Fruit fly (Drosophila melanogaster): ENCODE results near the gene CG3108.
A peak's percentile ranks its signal among the peaks of the same experiment; 100 is the strongest.

The CG3108 gene

DNA sequence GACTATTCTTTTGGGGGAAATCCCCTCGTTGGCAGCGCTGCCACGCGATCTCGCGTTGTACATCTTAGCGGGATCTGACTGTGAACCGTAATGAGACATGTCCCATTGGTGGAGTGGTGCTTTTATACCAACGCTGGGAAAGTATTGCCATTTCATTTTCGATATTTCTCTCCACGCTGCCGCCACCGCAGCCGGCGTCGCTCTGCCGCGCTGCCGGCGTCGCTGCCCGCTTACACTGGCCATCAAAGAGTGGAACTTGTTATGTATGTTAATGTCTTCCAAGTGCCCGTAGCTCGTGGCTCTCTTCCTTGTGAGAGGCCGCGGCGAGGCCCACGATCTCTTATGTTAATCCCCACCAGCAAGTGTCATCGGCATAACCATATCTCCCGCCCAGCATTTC is at the start of gene CG3108:
CG3108 (minus strand) TSS at position 101 of the 400 bp plus-strand sequence.
- no peak for TF ChIP-seq noc (tag; optimal IDR thresholded peaks at IDR 0.05)

DNA sequence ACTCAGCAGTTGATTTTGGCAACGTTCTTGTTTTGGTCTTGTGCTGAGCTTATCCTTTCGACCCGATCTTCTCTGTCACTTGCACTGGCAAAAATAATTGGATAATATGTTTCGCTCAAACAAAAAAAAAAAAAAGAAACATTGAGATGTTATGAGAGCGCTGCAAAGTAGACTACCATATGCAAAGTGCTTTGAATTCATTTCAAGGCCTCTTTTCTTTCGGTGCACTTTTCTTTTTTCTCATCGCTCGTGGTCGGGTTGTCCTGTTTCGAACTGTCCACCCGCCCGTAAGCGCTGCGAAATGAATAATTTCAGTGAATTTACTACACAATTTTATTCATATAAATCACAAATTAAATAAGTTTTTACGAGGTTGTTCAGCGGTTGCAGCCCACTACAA is 38.6 kb upstream of the CG3108 start:
- TF ChIP-seq noc (tag; optimal IDR thresholded peaks at IDR 0.05): no peak

DNA sequence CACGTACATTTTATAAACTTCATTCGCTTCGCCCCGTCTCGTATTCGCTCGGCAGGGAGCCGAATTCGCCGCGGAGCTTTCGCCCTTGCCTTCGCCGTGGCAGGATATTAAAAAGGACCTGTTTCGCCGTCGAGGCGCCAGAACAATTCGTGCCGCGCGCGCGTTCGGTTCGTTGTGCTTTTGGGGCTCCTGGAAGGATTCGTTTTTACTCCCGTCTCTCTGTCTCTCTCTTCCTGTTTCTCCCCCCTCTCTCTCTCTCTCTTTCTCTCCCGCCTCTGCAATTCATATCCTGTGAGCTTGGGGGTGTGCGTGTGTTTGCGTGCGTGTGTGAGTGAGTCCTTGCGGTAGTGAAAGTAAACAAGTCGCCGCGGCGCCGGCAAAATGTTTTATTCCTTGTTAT is 37.0 kb upstream of the CG3108 start, which contains the start of gene CG15765:
CG15765 (plus strand) TSS at position 132 of the 400 bp plus-strand sequence.
- TF ChIP-seq noc (tag; optimal IDR thresholded peaks at IDR 0.05): no peak

DNA sequence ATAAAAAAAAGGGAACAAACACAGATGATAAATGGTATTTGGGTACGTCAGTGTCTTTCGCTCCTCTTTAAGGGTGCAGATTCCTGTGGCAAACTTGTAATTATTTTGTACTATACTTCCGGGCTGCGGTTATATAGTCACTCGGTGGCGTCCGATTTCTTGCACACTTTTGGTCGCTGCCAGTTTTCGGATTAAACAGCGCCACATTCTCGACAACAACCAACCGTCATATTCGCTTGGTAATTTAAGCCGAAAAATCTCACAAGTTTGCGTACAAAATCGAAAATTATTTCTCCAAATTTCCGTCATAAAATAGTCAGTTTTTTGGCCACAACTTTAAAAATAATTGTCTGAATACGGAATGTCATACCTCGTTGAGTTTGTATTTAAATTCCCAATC is 35.8 kb upstream of the CG3108 start:
- TF ChIP-seq noc (tag; optimal IDR thresholded peaks at IDR 0.05): no peak

DNA sequence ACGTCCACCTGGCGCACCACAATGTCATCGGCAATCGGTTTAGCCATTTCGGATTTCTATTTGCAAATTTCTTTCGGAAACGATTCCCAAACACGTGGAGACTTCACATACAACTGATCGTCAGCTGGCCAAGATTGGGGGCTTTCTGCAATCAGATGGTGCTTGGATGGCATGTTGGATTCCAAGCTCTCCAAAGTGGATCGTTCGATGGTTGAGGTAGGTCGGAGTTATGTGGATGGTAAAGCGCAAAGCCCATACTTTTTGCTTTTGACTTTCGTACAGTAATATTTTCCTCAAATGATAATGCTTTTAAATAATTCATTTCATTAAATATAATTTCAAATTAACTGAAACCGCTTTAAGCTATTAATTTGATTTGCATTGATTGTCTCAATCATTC is 34.3 kb upstream of the CG3108 start, which contains the start of gene AgmNAT:
AgmNAT (minus strand) TSS at position 101 of the 400 bp plus-strand sequence.
- no peak for TF ChIP-seq noc (tag; optimal IDR thresholded peaks at IDR 0.05)

DNA sequence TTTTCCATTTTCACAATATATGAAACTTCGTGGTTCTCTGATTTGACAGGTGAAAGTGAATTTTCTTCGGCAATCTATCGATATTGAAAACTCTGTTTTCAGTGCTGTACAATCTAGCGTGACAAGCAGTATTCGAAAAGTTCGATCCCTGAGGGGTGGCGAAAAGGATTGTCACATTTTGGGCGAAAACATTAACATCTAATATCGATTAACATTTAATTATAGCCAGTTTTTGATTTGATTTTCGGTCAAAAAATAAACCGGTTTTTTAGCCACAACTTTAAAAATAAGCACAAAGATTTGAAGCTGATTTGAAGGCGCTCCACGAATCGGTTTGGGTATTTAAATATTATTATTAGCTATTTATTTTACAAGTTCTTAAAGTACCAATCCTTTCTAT is 31.5 kb upstream of the CG3108 start, which contains the start of gene CG44329:
CG44329 (minus strand) TSS at position 101 of the 400 bp plus-strand sequence.
- TF ChIP-seq noc (tag; optimal IDR thresholded peaks at IDR 0.05): no peak

DNA sequence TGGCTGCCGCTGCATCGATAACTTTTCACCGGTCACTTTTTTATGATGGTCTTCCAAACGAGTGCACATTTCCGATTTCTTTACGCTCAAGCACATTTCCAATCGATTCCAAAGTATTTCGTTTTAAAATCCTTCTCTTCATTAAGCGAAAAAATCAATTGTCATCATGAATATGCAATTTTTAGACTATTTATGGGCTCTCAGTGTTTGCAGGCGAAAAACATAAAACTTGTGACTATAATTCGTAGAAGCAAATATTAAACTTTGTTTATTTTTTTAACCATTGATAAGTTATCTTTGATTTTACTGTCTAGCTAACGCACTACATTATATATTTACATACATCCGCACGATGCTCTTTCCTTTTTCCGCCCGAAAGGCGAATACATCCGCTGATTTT is 27.2 kb upstream of the CG3108 start, which contains the start of gene Prosbeta2R1:
Prosbeta2R1 (plus strand) TSS at position 301 of the 400 bp plus-strand sequence.
- TF ChIP-seq noc (tag; optimal IDR thresholded peaks at IDR 0.05): no peak

DNA sequence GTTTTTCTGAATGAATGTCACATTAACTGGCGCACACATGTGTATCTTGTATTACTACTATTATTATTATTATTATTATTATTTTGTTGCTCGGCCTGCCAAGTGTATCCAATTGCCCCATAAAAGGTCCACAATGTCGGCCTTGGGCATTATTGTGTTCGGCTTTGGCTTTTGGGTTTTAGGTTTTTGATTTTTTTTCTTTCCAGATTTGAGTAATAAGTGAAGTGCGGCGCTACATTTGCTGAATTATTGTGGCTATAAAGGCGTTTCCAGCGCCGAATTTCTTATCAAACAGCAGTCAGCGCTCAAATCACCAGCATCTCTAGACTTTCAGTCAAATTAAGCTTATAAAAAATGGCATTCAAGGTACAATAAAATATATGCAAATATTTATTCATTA is 23.0 kb upstream of the CG3108 start, which contains the start of gene Cpr5C:
Cpr5C (plus strand) TSS at position 301 of the 400 bp plus-strand sequence.
- TF ChIP-seq noc (tag; optimal IDR thresholded peaks at IDR 0.05): no peak

DNA sequence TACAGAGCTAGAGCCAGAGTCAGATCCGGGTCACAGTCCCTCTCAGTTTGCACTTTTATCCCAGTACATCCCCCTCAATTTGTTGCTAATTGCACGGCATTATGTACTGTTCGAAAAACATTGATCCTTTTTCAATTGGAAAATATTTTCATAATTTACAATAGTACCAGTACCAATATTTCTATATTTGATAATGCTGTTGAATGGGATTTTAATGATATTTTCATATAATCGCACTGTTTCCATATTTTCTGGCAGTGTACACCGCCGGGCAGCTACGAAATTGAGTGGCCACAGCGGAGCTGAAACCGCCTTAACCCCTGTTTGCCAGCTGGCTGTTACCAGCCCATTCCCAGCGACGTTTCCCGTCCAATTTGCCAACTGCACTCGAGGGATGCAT is 19.2 kb upstream of the CG3108 start:
- no peak for TF ChIP-seq noc (tag; optimal IDR thresholded peaks at IDR 0.05)

DNA sequence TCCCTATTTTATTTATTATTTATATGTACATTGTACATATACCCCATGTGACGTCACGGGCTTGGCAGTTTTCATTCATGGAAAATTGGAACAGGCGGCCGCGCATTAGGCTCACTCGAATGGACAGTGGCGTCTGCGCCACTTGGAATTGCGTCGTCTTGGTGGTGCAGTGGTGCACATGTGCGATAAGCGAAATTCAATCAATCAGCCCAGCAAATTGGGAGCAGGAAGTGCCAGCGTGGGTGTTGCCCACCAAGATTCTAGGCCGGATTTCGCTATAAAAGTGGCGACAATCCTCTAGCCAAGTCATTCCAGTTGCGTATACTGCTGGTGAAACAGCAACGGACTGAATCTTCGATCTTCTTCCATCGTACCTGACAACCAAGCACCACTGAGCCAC is 10.4 kb upstream of the CG3108 start, which contains the start of gene CG12239:
CG12239 (plus strand) TSS at position 301 of the 400 bp plus-strand sequence.
- no peak for TF ChIP-seq noc (tag; optimal IDR thresholded peaks at IDR 0.05)

DNA sequence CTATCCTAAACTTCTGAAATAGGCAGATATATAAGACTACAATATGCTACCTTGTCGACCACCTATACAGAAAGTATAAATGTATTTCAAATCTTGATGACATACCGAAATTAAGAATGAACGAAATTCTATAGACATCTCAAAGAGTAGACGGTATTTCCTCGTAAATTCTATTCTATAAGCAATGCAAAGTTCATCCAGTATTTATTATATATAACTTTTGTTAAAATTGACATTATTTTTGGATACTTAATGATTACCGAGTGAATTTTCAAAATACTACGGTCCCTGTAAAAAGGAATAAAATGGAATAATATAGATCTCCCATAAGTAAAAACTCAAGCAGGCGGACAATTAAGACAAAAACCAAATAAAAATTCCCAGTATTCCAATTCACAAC is 7.8 kb upstream of the CG3108 start, which contains the start of gene CG15767:
CG15767 (plus strand) TSS at position 301 of the 400 bp plus-strand sequence.
- no peak for TF ChIP-seq noc (tag; optimal IDR thresholded peaks at IDR 0.05)

DNA sequence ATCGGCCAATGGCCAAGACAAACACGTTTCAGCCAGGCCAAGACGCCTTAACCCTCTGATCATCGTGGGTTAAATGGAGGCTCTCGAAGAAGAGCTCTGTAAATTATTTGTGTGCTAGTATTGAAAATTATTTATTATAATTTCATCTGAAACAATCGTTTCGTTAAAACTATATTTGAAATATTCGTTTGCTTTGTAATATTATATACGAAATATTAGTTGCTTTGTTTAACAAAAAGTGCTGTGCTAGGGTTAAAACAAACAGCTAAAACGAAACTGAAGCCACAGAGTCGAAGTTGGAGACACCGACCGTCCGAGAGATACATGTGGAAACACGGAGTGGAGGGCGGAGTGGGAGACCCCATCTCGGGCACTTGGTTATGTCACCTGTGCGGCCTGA is 5.1 kb upstream of the CG3108 start:
- TF ChIP-seq noc (tag; optimal IDR thresholded peaks at IDR 0.05): peak; percentile 67

DNA sequence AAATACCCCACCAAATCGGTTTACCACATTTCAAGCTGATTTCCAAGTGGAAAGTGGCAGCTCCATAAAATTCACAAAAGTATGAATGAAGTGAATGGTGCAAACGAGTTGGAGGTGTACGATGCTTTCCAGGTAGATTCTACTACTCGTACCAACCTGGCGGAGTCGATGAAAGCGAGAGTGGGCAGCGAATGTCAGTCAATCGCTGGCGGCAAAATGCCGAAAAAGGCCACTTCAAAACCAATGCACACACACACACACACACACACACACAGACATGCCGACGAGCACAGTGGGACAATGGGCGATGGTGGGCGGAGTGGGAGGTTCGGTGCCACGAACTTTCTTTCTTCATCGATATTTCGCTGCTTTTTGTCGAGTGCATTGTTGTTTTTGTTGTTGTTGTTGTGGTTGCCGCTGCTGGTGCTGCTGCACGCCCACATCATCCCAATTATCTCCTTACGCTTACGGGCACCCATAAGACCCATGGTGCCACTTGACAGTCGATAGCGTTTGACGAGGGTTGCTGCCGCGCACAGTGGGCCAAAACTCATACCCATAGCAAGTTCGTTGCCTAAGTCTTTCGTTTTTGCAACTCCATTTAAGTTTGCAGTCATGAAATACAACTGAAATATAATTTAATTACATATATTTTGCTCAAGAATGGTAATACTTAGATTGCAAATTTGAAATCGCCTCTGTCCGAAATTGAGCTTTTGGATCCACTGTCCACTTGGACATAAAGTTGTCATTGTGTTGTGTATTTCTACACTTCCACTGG is 2.0 kb upstream of the CG3108 start:
- peak; percentile 0 for TF ChIP-seq noc (tag; optimal IDR thresholded peaks at IDR 0.05)

DNA sequence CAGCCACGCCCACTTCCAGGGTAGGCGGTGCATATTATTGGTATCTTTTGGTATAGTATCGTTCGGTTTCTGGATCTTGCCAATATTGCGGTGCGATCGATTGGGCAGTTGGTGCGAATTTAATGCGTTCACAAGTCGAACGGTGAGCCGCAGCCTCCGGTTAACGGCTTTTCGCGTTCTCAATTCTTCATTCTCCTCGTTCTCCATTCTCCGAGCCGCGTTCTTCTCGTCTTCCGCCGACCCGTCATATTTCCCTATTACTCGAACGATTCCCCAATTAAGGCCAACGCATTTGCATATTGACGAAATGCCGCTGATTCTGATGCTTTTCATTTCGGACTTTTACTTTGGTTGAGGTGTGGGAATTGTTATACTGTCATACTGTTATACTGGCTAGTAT is 4.9 kb downstream of the CG3108 start, which contains the start of gene CG42264:
CG42264 (minus strand) TSS at position 101 of the 400 bp plus-strand sequence.
- no peak for TF ChIP-seq noc (tag; optimal IDR thresholded peaks at IDR 0.05)

DNA sequence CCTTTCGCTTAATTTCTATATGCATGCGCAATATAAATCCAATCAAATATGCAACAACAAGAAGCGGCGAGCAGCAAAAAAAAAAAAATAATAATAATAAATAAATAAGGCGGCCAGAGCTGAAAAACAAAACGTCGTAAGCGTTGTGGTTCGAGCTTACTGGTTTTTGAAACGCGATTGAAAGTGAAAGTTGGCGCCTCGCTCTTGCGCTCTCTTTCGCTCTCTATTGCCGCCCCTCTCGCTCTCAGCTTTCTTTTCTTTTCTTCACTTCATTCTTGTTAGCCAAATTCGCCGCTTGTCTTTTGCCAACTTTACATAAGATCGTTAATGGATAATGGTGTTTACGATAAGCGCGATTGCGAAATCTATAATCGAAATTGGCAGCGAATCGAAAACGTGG is 9.0 kb downstream of the CG3108 start:
- TF ChIP-seq noc (tag; optimal IDR thresholded peaks at IDR 0.05): no peak

DNA sequence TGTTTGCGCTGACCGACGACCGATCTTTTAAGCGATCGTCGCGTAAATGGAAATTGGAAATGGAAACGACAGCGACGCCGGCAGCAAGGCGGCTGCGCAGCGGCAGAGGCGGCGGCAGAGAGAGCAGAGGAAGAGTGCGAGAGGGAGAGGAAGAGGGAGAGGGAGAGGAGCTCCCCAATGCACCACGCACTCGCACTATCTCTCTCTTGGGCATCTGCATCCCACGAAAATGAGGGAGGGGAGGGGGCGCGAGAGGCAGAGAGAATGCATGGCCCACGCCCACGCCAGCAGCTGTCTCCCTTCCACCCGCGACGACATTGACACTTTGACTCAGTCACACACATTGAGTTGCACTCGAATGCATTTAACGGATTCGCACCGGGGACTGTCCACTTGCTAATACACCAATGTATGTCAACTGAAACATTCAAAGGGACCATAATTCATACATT is 10.7 kb downstream of the CG3108 start, which contains the start of gene CG3097:
CG3097 (minus strand) TSS at position 51 of the 452 bp plus-strand sequence.
- TF ChIP-seq noc (tag; optimal IDR thresholded peaks at IDR 0.05): no peak

Data from whole organism, larva.